Worm (Caenorhabditis elegans) whole organism, mixed stage, embryonic: ENCODE results near the gene sam-10.

ENCODE experiments used
- M03D4.4 ChIP-seq: sonication (generic microtip); optimal IDR thresholded peaks from 2 replicates; lab custom pipeline; 2017; ENCODE audit warnings: mild to moderate bottlenecking, missing genetic modification characterization, missing compliant biosample characterization
- bed-3 ChIP-seq: fragments of 200-800 bp; sonication (Bioruptor generic); optimal IDR thresholded peaks from 3 replicates; lab custom pipeline; 2018; ENCODE audit warnings: mild to moderate bottlenecking, missing genetic modification characterization, moderate library complexity, missing compliant biosample characterization
- blmp-1 ChIP-seq: fragments of 150-350 bp; optimal IDR thresholded peaks from 2 replicates; lab custom pipeline; 2014; ENCODE audit warnings: missing biosample characterization, missing genetic modification characterization
- ceh-39 ChIP-seq: fragments of 150-350 bp; optimal IDR thresholded peaks from 2 replicates; lab custom pipeline; 2014; ENCODE audit warnings: missing biosample characterization, missing genetic modification characterization
- ceh-43 ChIP-seq: fragments of 200-800 bp; sonication (Bioruptor generic); optimal IDR thresholded peaks from 2 replicates; lab custom pipeline; 2018; ENCODE audit warnings: mild to moderate bottlenecking, missing genetic modification characterization, moderate library complexity, missing compliant biosample characterization
- ceh-83 ChIP-seq: fragments of 200-800 bp; sonication (Bioruptor generic); optimal IDR thresholded peaks from 2 replicates; lab custom pipeline; 2018; ENCODE audit warnings: mild to moderate bottlenecking, missing genetic modification characterization, missing compliant biosample characterization
- ces-1 ChIP-seq: fragments of 150-350 bp; optimal IDR thresholded peaks from 2 replicates; lab custom pipeline; 2014; ENCODE audit warnings: missing biosample characterization, missing genetic modification reagents, missing genetic modification characterization
- cnd-1 ChIP-seq: fragments of 200-800 bp; sonication (Bioruptor generic); optimal IDR thresholded peaks from 2 replicates; lab custom pipeline; 2018; ENCODE audit warnings: mild to moderate bottlenecking, missing genetic modification characterization, missing compliant biosample characterization
- drap-1 ChIP-seq: fragments of 200-800 bp; sonication (Bioruptor generic); optimal IDR thresholded peaks from 3 replicates; lab custom pipeline; 2018; ENCODE audit warnings: mild to moderate bottlenecking, missing genetic modification characterization, missing compliant biosample characterization
- elt-1 ChIP-seq: sonication (generic microtip); optimal IDR thresholded peaks from 2 replicates; lab custom pipeline; 2017; ENCODE audit warnings: missing genetic modification characterization, mild to moderate bottlenecking, missing compliant biosample characterization, antibody characterized with exemption, moderate library complexity, borderline replicate concordance; ENCODE audit not compliant: insufficient read depth
- elt-3 ChIP-seq: fragments of 150-350 bp; optimal IDR thresholded peaks from 2 replicates; lab custom pipeline; 2014; ENCODE audit warnings: missing biosample characterization, missing genetic modification characterization
- flh-1 ChIP-seq: fragments of 200-800 bp; sonication (Bioruptor generic); optimal IDR thresholded peaks from 2 replicates; lab custom pipeline; 2018; ENCODE audit warnings: mild to moderate bottlenecking, missing genetic modification characterization, moderate library complexity, missing compliant biosample characterization
- ham-2 ChIP-seq: fragments of 200-800 bp; sonication (Bioruptor generic); optimal IDR thresholded peaks from 2 replicates; lab custom pipeline; 2018; ENCODE audit warnings: mild to moderate bottlenecking, missing genetic modification characterization, missing compliant biosample characterization
- hlh-1 ChIP-seq: fragments of 150-350 bp; optimal IDR thresholded peaks from 2 replicates; lab custom pipeline; 2014; ENCODE audit warnings: missing biosample characterization, missing genetic modification reagents, missing genetic modification characterization
- lin-13 ChIP-seq: fragments of 150-350 bp; optimal IDR thresholded peaks from 2 replicates; lab custom pipeline; 2014; ENCODE audit warnings: missing biosample characterization, missing genetic modification characterization
- lin-32 ChIP-seq: fragments of 200-800 bp; sonication (Bioruptor generic); optimal IDR thresholded peaks from 2 replicates; lab custom pipeline; 2018; ENCODE audit warnings: mild to moderate bottlenecking, missing genetic modification characterization, missing compliant biosample characterization
- lsy-2 ChIP-seq: fragments of 150-350 bp; optimal IDR thresholded peaks from 2 replicates; lab custom pipeline; 2014; ENCODE audit warnings: missing biosample characterization, missing genetic modification characterization
- mab-5 ChIP-seq: fragments of 150-350 bp; optimal IDR thresholded peaks from 2 replicates; lab custom pipeline; 2014; ENCODE audit warnings: missing biosample characterization, missing genetic modification characterization
- mep-1 ChIP-seq: fragments of 150-350 bp; optimal IDR thresholded peaks from 2 replicates; lab custom pipeline; 2017; ENCODE audit warnings: missing biosample characterization, missing genetic modification reagents, missing genetic modification characterization, inconsistent platforms
- mls-2 ChIP-seq: sonication (generic microtip); optimal IDR thresholded peaks from 2 replicates; lab custom pipeline; 2016; ENCODE audit warnings: mild to moderate bottlenecking, missing genetic modification characterization, moderate library complexity, missing compliant biosample characterization
- nhr-12 ChIP-seq: fragments of 150-350 bp; optimal IDR thresholded peaks from 2 replicates; lab custom pipeline; 2014; ENCODE audit warnings: missing biosample characterization, missing genetic modification characterization
- nhr-2 ChIP-seq: fragments of 150-350 bp; optimal IDR thresholded peaks from 2 replicates; lab custom pipeline; 2014; ENCODE audit warnings: missing biosample characterization, missing genetic modification characterization
- nhr-237 ChIP-seq: fragments of 150-350 bp; optimal IDR thresholded peaks from 2 replicates; lab custom pipeline; 2014; ENCODE audit warnings: missing biosample characterization, missing genetic modification characterization
- nhr-28 ChIP-seq: fragments of 150-350 bp; optimal IDR thresholded peaks from 2 replicates; lab custom pipeline; 2014; ENCODE audit warnings: missing biosample characterization, missing genetic modification characterization
- nhr-76 ChIP-seq: sonication (generic microtip); optimal IDR thresholded peaks from 2 replicates; lab custom pipeline; 2017; ENCODE audit warnings: missing biosample characterization, missing genetic modification characterization
- pha-4 ChIP-seq: fragments of 150-350 bp; optimal IDR thresholded peaks from 2 replicates; lab custom pipeline; 2018; ENCODE audit warnings: missing biosample characterization, missing genetic modification reagents, missing genetic modification characterization
- sem-2 ChIP-seq: fragments of 200-800 bp; sonication (Bioruptor generic); optimal IDR thresholded peaks from 2 replicates; lab custom pipeline; 2018; ENCODE audit warnings: mild to moderate bottlenecking, missing genetic modification characterization, missing compliant biosample characterization
- snpc-4 ChIP-seq: fragments of 150-350 bp; optimal IDR thresholded peaks from 2 replicates; lab custom pipeline; 2014; ENCODE audit warnings: missing biosample characterization, missing genetic modification characterization
- sptf-1 ChIP-seq: sonication (generic microtip); optimal IDR thresholded peaks from 2 replicates; lab custom pipeline; 2017; ENCODE audit warnings: mild to moderate bottlenecking, missing genetic modification characterization, moderate library complexity, missing compliant biosample characterization
- tbx-8 ChIP-seq: fragments of 200-800 bp; sonication (Bioruptor generic); optimal IDR thresholded peaks from 2 replicates; lab custom pipeline; 2018; ENCODE audit warnings: mild to moderate bottlenecking, missing genetic modification characterization, moderate library complexity, missing compliant biosample characterization
- unc-120 ChIP-seq: sonication (generic microtip); optimal IDR thresholded peaks from 2 replicates; lab custom pipeline; 2017; ENCODE audit warnings: missing genetic modification characterization, missing compliant biosample characterization; ENCODE audit not compliant: poor library complexity, severe bottlenecking
- unc-39 ChIP-seq: fragments of 150-350 bp; optimal IDR thresholded peaks from 2 replicates; lab custom pipeline; 2014; ENCODE audit warnings: missing biosample characterization, missing genetic modification characterization
- unc-62 ChIP-seq: fragments of 150-350 bp; optimal IDR thresholded peaks from 2 replicates; lab custom pipeline; 2014; ENCODE audit warnings: missing biosample characterization, missing genetic modification reagents, missing genetic modification characterization
- ztf-11 ChIP-seq: fragments of 150-350 bp; optimal IDR thresholded peaks from 2 replicates; lab custom pipeline; 2014; ENCODE audit warnings: missing biosample characterization, missing genetic modification characterization

The sam-10 gene

ce11 chrII:13330359-13330758 lies at the start of gene sam-10:
sam-10 (minus strand) TSS chrII:13330525.
- TF ChIP-seq flh-1 (GFP tag; lab: Kevin White, UChicago): no peak
- TF ChIP-seq drap-1 (GFP tag; lab: Kevin White, UChicago): no peak
- TF ChIP-seq blmp-1 (tag; lab: Kevin White, UChicago): no peak
- TF ChIP-seq mab-5 (tag; lab: Kevin White, UChicago): no peak
- TF ChIP-seq M03D4.4: no peak
- TF ChIP-seq ceh-83 (GFP tag; lab: Kevin White, UChicago): no peak
- no peak for TF ChIP-seq sptf-1
- no peak for TF ChIP-seq cnd-1 (tag; lab: Kevin White, UChicago)
- TF ChIP-seq ces-1 (GFP tag; lab: Kevin White, UChicago): no peak
- TF ChIP-seq bed-3 (GFP tag; lab: Kevin White, UChicago): no peak
- no peak for TF ChIP-seq lin-13 (tag; lab: Kevin White, UChicago)
- no peak for TF ChIP-seq unc-39 (tag; lab: Kevin White, UChicago)

ce11 chrII:13376112-13376511 lies 45.8 kb upstream of the sam-10 start, which contains the start of gene Y48C3A.12:
Y48C3A.12 (plus strand) TSS chrII:13376412.
- no peak for TF ChIP-seq lsy-2 (tag; lab: Kevin White, UChicago)
- TF ChIP-seq nhr-237 (tag; lab: Kevin White, UChicago): no peak
- no peak for TF ChIP-seq ceh-83 (GFP tag; lab: Kevin White, UChicago)
- TF ChIP-seq elt-3 (tag; lab: Kevin White, UChicago): no peak

ce11 chrII:13369231-13369630 lies 38.9 kb upstream of the sam-10 start, which contains the start of gene Y48C3A.20:
Y48C3A.20 (plus strand) TSS chrII:13369607.
- TF ChIP-seq ceh-39 (tag; lab: Kevin White, UChicago): peak; percentile 16
- TF ChIP-seq ceh-83 (GFP tag; lab: Kevin White, UChicago): no peak
- TF ChIP-seq pha-4 (tag; lab: Kevin White, UChicago): peak; percentile 71
- TF ChIP-seq nhr-12 (tag; lab: Kevin White, UChicago): no peak
- TF ChIP-seq lsy-2 (tag; lab: Kevin White, UChicago): peak; percentile 42
- TF ChIP-seq sptf-1: peak; percentile 19
- no peak for TF ChIP-seq cnd-1 (tag; lab: Kevin White, UChicago)
- TF ChIP-seq nhr-76 (tag; lab: Kevin White, UChicago): no peak
- TF ChIP-seq hlh-1 (tag; lab: Kevin White, UChicago): no peak
- TF ChIP-seq mab-5 (tag; lab: Kevin White, UChicago): no peak
- TF ChIP-seq bed-3 (GFP tag; lab: Kevin White, UChicago): no peak
- no peak for TF ChIP-seq blmp-1 (tag; lab: Kevin White, UChicago)
- TF ChIP-seq ham-2 (GFP tag; lab: Kevin White, UChicago): no peak
- TF ChIP-seq nhr-2: no peak
- no peak for TF ChIP-seq unc-62
- no peak for TF ChIP-seq unc-39 (tag; lab: Kevin White, UChicago)
- no peak for TF ChIP-seq sem-2 (GFP tag; lab: Kevin White, UChicago)
- no peak for TF ChIP-seq elt-1 (tag; lab: Kevin White, UChicago)
- TF ChIP-seq drap-1 (GFP tag; lab: Kevin White, UChicago): no peak
- no peak for TF ChIP-seq tbx-8 (GFP tag; lab: Kevin White, UChicago)
- no peak for TF ChIP-seq flh-1 (GFP tag; lab: Kevin White, UChicago)
- TF ChIP-seq nhr-237 (tag; lab: Kevin White, UChicago): peak; percentile 57
- TF ChIP-seq lin-13 (tag; lab: Kevin White, UChicago): peak; percentile 73
- TF ChIP-seq snpc-4: no peak
- peak; percentile 52 for TF ChIP-seq mep-1
- TF ChIP-seq nhr-28: no peak
- no peak for TF ChIP-seq M03D4.4
- TF ChIP-seq ztf-11: no peak
- TF ChIP-seq ceh-43: no peak
- TF ChIP-seq mls-2 (tag; lab: Kevin White, UChicago): no peak
- TF ChIP-seq elt-3 (tag; lab: Kevin White, UChicago): no peak
- TF ChIP-seq ces-1 (GFP tag; lab: Kevin White, UChicago): peak; percentile 83

ce11 chrII:13367784-13368183 lies 37.5 kb upstream of the sam-10 start:
- TF ChIP-seq nhr-76 (tag; lab: Kevin White, UChicago) (no peak), lin-32 (GFP tag; lab: Kevin White, UChicago) (no peak), unc-120 (tag; lab: Kevin White, UChicago) (no peak), elt-1 (tag; lab: Kevin White, UChicago) (no peak), ceh-39 (tag; lab: Kevin White, UChicago) (no peak)
